Fruit fly (Drosophila melanogaster): ENCODE data around the gene Med.
A peak's percentile ranks its signal among the peaks of the same experiment; 100 is the strongest.

The Med gene

dm6 chr3R:31599538-31600313 lies 11.1 kb upstream of the Med start (continued):
- no peak for TF ChIP-seq gt (GFP tag; IDR thresholded peaks at IDR 0.05)
- TF ChIP-seq dimm (GFP tag; IDR thresholded peaks at IDR 0.05), result no peak
- no peak for TF ChIP-seq Stat92E (GFP tag; optimal IDR thresholded peaks at IDR 0.05)
- no peak for TF ChIP-seq chn (GFP tag; optimal IDR thresholded peaks at IDR 0.05)
- TF ChIP-seq Xrp1 (GFP tag; IDR thresholded peaks at IDR 0.05), result no peak
- TF ChIP-seq Med (GFP tag), result peak; percentile 85
- no peak for TF ChIP-seq zfh2 (GFP tag; optimal IDR thresholded peaks at IDR 0.05)
- no peak for TF ChIP-seq ato (GFP tag; IDR thresholded peaks at IDR 0.05; ENCODE audit: partially characterized antibody)
- no peak for TF ChIP-seq Sox102F (GFP tag; optimal IDR thresholded peaks at IDR 0.05)
- TF ChIP-seq Dbx (GFP tag; IDR thresholded peaks at IDR 0.05), result peak; percentile 30; the same call in 1 of the 3 replicates

- TF ChIP-seq sd (tag; optimal IDR thresholded peaks at IDR 0.05), result peak; percentile 58
- peak; percentile 92 for TF ChIP-seq ftz-f1 (GFP tag; optimal IDR thresholded peaks at IDR 0.05)
- no peak for TF ChIP-seq Ets97D (GFP tag; optimal IDR thresholded peaks at IDR 0.05)
- peak; percentile 60 for TF ChIP-seq sens (GFP tag)
- peak; percentile 91 for TF ChIP-seq CG12769 (tag; optimal IDR thresholded peaks at IDR 0.05)
- TF ChIP-seq yki (optimal IDR thresholded peaks at IDR 0.05), result no peak
Measured at dm6 chr3R:31603246-31603645, 7.6 kb upstream of the Med start.

dm6 chr3R:31603655-31604054 lies 7.2 kb upstream of the Med start:
- TF ChIP-seq CG14965 (GFP tag; optimal IDR thresholded peaks at IDR 0.05; ENCODE audit: borderline replicate concordance) (no peak), gcm2 (GFP tag; optimal IDR thresholded peaks at IDR 0.05) (no peak), NfI (GFP tag; optimal IDR thresholded peaks at IDR 0.05) (no peak), CG16779 (GFP tag; IDR thresholded peaks at IDR 0.05) (no peak), CG2202 (tag; optimal IDR thresholded peaks at IDR 0.05) (no peak), CG2875 (GFP tag; optimal IDR thresholded peaks at IDR 0.05) (peak; percentile 21), CG17361 (GFP tag; IDR thresholded peaks at IDR 0.05) (no peak), Hsf (GFP tag; optimal IDR thresholded peaks at IDR 0.05) (no peak), CG5245 (GFP tag; optimal IDR thresholded peaks at IDR 0.05) (no peak), Bteb2 (GFP tag; optimal IDR thresholded peaks at IDR 0.05) (peak; percentile 30), nerfin-1 (tag; optimal IDR thresholded peaks at IDR 0.05) (peak; percentile 28), CG9437 (GFP tag; optimal IDR thresholded peaks at IDR 0.05) (no peak), Myb (GFP tag; optimal IDR thresholded peaks at IDR 0.05) (no peak), amos (GFP tag; IDR thresholded peaks at IDR 0.05; ENCODE audit: partially characterized antibody) (no peak), HLHmδ (GFP tag; optimal IDR thresholded peaks at IDR 0.05) (no peak), Nf-YB (GFP tag; optimal IDR thresholded peaks at IDR 0.05) (no peak), Fer1 (GFP tag; optimal IDR thresholded peaks at IDR 0.05) (peak; percentile 49), dm (GFP tag; optimal IDR thresholded peaks at IDR 0.05) (no peak), sens (GFP tag) (peak; percentile 49), jing (GFP tag; optimal IDR thresholded peaks at IDR 0.05) (no peak), mirr (GFP tag; optimal IDR thresholded peaks at IDR 0.05) (peak; percentile 17), phol (tag; optimal IDR thresholded peaks at IDR 0.05) (no peak), CG11093 (GFP tag; IDR thresholded peaks at IDR 0.05) (no peak), CoRest (tag; optimal IDR thresholded peaks at IDR 0.05) (no peak), schlank (tag; optimal IDR thresholded peaks at IDR 0.05) (peak; percentile 42), CG30431 (GFP tag; optimal IDR thresholded peaks at IDR 0.05) (no peak), Awh (GFP tag; IDR thresholded peaks at IDR 0.05) (no peak), CG4730 (GFP tag; IDR thresholded peaks at IDR 0.05) (no peak), chm (GFP tag; IDR thresholded peaks at IDR 0.05) (no peak), shn (GFP tag; optimal IDR thresholded peaks at IDR 0.05) (no peak), CG12391 (tag; optimal IDR thresholded peaks at IDR 0.05) (no peak), CG30403 (GFP tag; optimal IDR thresholded peaks at IDR 0.05) (no peak), wek (GFP tag; optimal IDR thresholded peaks at IDR 0.05) (no peak)
